Worm (Caenorhabditis elegans) whole organism, L4/young adult: ENCODE data around the gene cyp-33A1.

Experiments
- dao-5 ChIP-seq: sonication (generic microtip); optimal IDR thresholded peaks from 2 replicates; lab custom pipeline; 2016; ENCODE audit warnings: missing genotype, missing genetic modification characterization, moderate library complexity, missing compliant biosample characterization
- him-1 ChIP-seq: sonication (generic microtip); optimal IDR thresholded peaks from 2 replicates; lab custom pipeline; 2016; ENCODE audit warnings: missing genotype, missing genetic modification reagents, missing genetic modification characterization, missing compliant biosample characterization

DNA sequence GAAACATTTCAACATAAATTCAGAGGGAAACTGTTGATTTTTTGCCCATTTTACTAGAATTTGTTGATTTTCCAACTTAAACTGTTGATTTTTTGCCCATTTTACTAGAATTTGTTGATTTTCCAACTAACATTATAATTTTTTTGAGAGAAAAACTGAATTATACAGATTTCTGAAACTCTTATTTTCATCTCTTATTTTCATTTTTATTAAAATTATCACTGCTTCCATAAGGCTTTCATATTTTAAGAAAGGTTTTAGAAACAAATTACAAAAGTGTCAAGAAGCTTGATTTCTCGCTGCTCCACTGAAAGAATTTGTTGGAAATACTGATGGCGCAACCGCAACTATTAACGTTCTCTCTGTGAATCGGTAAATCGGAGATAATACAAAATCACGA is 31.3 kb downstream of the cyp-33A1 start:
- no peak for TF ChIP-seq him-1 (tag; lab: Kevin White, UChicago)
- no peak for TF ChIP-seq dao-5 (tag; lab: Kevin White, UChicago)
